Worm (Caenorhabditis elegans): Measurements from ENCODE around the gene C26E1.1.

Gene C26E1.1

ce11 chrV:13297220-13297619, at the start of gene C26E1.1:
Gene C26E1.1 (plus strand): TSS chrV:13297520.
- TF ChIP-seq cog-1 (tag; optimal IDR thresholded peaks at IDR 0.05): no peak
- TF ChIP-seq ztf-23 (GFP tag; IDR thresholded peaks at IDR 0.05): no peak
- TF ChIP-seq ref-1 (GFP tag; conservative IDR thresholded peaks at IDR 0.05): no peak
- TF ChIP-seq tab-1 (GFP tag; IDR thresholded peaks at IDR 0.05): no peak
- TF ChIP-seq flt-1 (GFP tag; IDR thresholded peaks at IDR 0.05): no peak
- TF ChIP-seq klf-2 (GFP tag; conservative IDR thresholded peaks at IDR 0.05): no peak

ce11 chrV:13249436-13249835, 47.9 kb upstream of the C26E1.1 start, which contains the start of gene odr-3:
Gene odr-3 (minus strand): TSS chrV:13249536.
- TF ChIP-seq T22C8.4 (GFP tag; IDR thresholded peaks at IDR 0.05) (no peak), ztf-23 (GFP tag; IDR thresholded peaks at IDR 0.05) (no peak), med-1 (GFP tag; optimal IDR thresholded peaks at IDR 0.05; ENCODE audit: insufficient read depth) (no peak), cog-1 (tag; optimal IDR thresholded peaks at IDR 0.05) (no peak), klf-2 (GFP tag; conservative IDR thresholded peaks at IDR 0.05) (no peak), ztf-29 (GFP tag; IDR thresholded peaks at IDR 0.05) (no peak), flt-1 (GFP tag; IDR thresholded peaks at IDR 0.05) (no peak), tab-1 (GFP tag; IDR thresholded peaks at IDR 0.05) (no peak), ref-1 (GFP tag; conservative IDR thresholded peaks at IDR 0.05) (no peak)

ce11 chrV:13252862-13253261, 44.5 kb upstream of the C26E1.1 start:
- TF ChIP-seq T22C8.4 (GFP tag; IDR thresholded peaks at IDR 0.05) (no peak), klf-2 (GFP tag; conservative IDR thresholded peaks at IDR 0.05) (no peak), cog-1 (tag; optimal IDR thresholded peaks at IDR 0.05) (no peak)

- TF ChIP-seq cog-1 (tag; optimal IDR thresholded peaks at IDR 0.05): no peak
- no peak for TF ChIP-seq flt-1 (GFP tag; IDR thresholded peaks at IDR 0.05)
- TF ChIP-seq tab-1 (GFP tag; IDR thresholded peaks at IDR 0.05): no peak
- TF ChIP-seq klf-2 (GFP tag; conservative IDR thresholded peaks at IDR 0.05): no peak
- no peak for TF ChIP-seq ref-1 (GFP tag; conservative IDR thresholded peaks at IDR 0.05)
- no peak for TF ChIP-seq med-1 (GFP tag; optimal IDR thresholded peaks at IDR 0.05; ENCODE audit: insufficient read depth)
- no peak for TF ChIP-seq ztf-23 (GFP tag; IDR thresholded peaks at IDR 0.05)
- no peak for TF ChIP-seq ztf-29 (GFP tag; IDR thresholded peaks at IDR 0.05)
- no peak for TF ChIP-seq T22C8.4 (GFP tag; IDR thresholded peaks at IDR 0.05)
These were observed 38.4 kb upstream of the C26E1.1 start, which contains the start of gene C34D1.4 for ce11 chrV:13258909-13259361. Gene C34D1.4 (minus strand): TSS chrV:13259311.

ce11 chrV:13259527-13259926, 37.8 kb upstream of the C26E1.1 start:
- TF ChIP-seq ztf-23 (GFP tag; IDR thresholded peaks at IDR 0.05) (no peak), flt-1 (GFP tag; IDR thresholded peaks at IDR 0.05) (no peak), cog-1 (tag; optimal IDR thresholded peaks at IDR 0.05) (no peak), klf-2 (GFP tag; conservative IDR thresholded peaks at IDR 0.05) (no peak), ztf-29 (GFP tag; IDR thresholded peaks at IDR 0.05) (no peak), T22C8.4 (GFP tag; IDR thresholded peaks at IDR 0.05) (no peak), ref-1 (GFP tag; conservative IDR thresholded peaks at IDR 0.05) (no peak), tab-1 (GFP tag; IDR thresholded peaks at IDR 0.05) (no peak), med-1 (GFP tag; optimal IDR thresholded peaks at IDR 0.05; ENCODE audit: insufficient read depth) (no peak)

- TF ChIP-seq ref-1 (GFP tag; conservative IDR thresholded peaks at IDR 0.05) (no peak), flt-1 (GFP tag; IDR thresholded peaks at IDR 0.05) (no peak), cog-1 (tag; optimal IDR thresholded peaks at IDR 0.05) (no peak), tab-1 (GFP tag; IDR thresholded peaks at IDR 0.05) (no peak), T22C8.4 (GFP tag; IDR thresholded peaks at IDR 0.05) (no peak), ztf-29 (GFP tag; IDR thresholded peaks at IDR 0.05) (no peak), ztf-23 (GFP tag; IDR thresholded peaks at IDR 0.05) (no peak), med-1 (GFP tag; optimal IDR thresholded peaks at IDR 0.05; ENCODE audit: insufficient read depth) (no peak), klf-2 (GFP tag; conservative IDR thresholded peaks at IDR 0.05) (no peak)
These were observed 34.5 kb upstream of the C26E1.1 start for ce11 chrV:13262781-13263318.

ce11 chrV:13264245-13264644, 33.1 kb upstream of the C26E1.1 start, which contains the start of gene zip-5:
Gene zip-5 (plus strand): TSS chrV:13264545.
- no peak for TF ChIP-seq ztf-29 (GFP tag; IDR thresholded peaks at IDR 0.05)
- no peak for TF ChIP-seq T22C8.4 (GFP tag; IDR thresholded peaks at IDR 0.05)
- no peak for TF ChIP-seq tab-1 (GFP tag; IDR thresholded peaks at IDR 0.05)
- TF ChIP-seq flt-1 (GFP tag; IDR thresholded peaks at IDR 0.05): no peak
- TF ChIP-seq ref-1 (GFP tag; conservative IDR thresholded peaks at IDR 0.05): no peak
- no peak for TF ChIP-seq cog-1 (tag; optimal IDR thresholded peaks at IDR 0.05)
- TF ChIP-seq med-1 (GFP tag; optimal IDR thresholded peaks at IDR 0.05; ENCODE audit: insufficient read depth): no peak

ce11 chrV:13265628-13266027, 31.7 kb upstream of the C26E1.1 start:
- no peak for TF ChIP-seq tab-1 (GFP tag; IDR thresholded peaks at IDR 0.05)
- TF ChIP-seq cog-1 (tag; optimal IDR thresholded peaks at IDR 0.05): no peak
- no peak for TF ChIP-seq ztf-29 (GFP tag; IDR thresholded peaks at IDR 0.05)
- no peak for TF ChIP-seq ref-1 (GFP tag; conservative IDR thresholded peaks at IDR 0.05)
- no peak for TF ChIP-seq ztf-23 (GFP tag; IDR thresholded peaks at IDR 0.05)
- no peak for TF ChIP-seq med-1 (GFP tag; optimal IDR thresholded peaks at IDR 0.05; ENCODE audit: insufficient read depth)
- no peak for TF ChIP-seq T22C8.4 (GFP tag; IDR thresholded peaks at IDR 0.05)
- TF ChIP-seq klf-2 (GFP tag; conservative IDR thresholded peaks at IDR 0.05): no peak
- no peak for TF ChIP-seq flt-1 (GFP tag; IDR thresholded peaks at IDR 0.05)

- no peak for TF ChIP-seq med-1 (GFP tag; optimal IDR thresholded peaks at IDR 0.05; ENCODE audit: insufficient read depth)
These were observed 30.7 kb upstream of the C26E1.1 start for ce11 chrV:13266630-13267029.

- no peak for TF ChIP-seq ztf-23 (GFP tag; IDR thresholded peaks at IDR 0.05)
These were observed 29.3 kb upstream of the C26E1.1 start for ce11 chrV:13268032-13268431.

ce11 chrV:13269228-13269630, 28.1 kb upstream of the C26E1.1 start:
- TF ChIP-seq med-1 (GFP tag; optimal IDR thresholded peaks at IDR 0.05; ENCODE audit: insufficient read depth) (no peak), ztf-23 (GFP tag; IDR thresholded peaks at IDR 0.05) (no peak), tab-1 (GFP tag; IDR thresholded peaks at IDR 0.05) (no peak), T22C8.4 (GFP tag; IDR thresholded peaks at IDR 0.05) (no peak), ref-1 (GFP tag; conservative IDR thresholded peaks at IDR 0.05) (no peak), klf-2 (GFP tag; conservative IDR thresholded peaks at IDR 0.05) (no peak), cog-1 (tag; optimal IDR thresholded peaks at IDR 0.05) (no peak), flt-1 (GFP tag; IDR thresholded peaks at IDR 0.05) (no peak), ztf-29 (GFP tag; IDR thresholded peaks at IDR 0.05) (no peak)

Data from whole organism, midembryonic.